Fruit fly (Drosophila melanogaster) Kc167 (cell line): ENCODE measurements around the gene CG42780.

Experiments used
- Sin3A ChIP-seq: fragments of >200 bp; optimal IDR thresholded peaks from 2 replicates; lab custom pipeline; 2018; ENCODE audit warnings: missing external identifiers
- insv ChIP-seq: fragments of >200 bp; optimal IDR thresholded peaks from 3 replicates; lab custom pipeline; 2018; ENCODE audit warnings: missing external identifiers
- psq ChIP-seq: fragments of >200 bp; optimal IDR thresholded peaks from 2 replicates; lab custom pipeline; 2017; ENCODE audit warnings: missing external identifiers

DNA sequence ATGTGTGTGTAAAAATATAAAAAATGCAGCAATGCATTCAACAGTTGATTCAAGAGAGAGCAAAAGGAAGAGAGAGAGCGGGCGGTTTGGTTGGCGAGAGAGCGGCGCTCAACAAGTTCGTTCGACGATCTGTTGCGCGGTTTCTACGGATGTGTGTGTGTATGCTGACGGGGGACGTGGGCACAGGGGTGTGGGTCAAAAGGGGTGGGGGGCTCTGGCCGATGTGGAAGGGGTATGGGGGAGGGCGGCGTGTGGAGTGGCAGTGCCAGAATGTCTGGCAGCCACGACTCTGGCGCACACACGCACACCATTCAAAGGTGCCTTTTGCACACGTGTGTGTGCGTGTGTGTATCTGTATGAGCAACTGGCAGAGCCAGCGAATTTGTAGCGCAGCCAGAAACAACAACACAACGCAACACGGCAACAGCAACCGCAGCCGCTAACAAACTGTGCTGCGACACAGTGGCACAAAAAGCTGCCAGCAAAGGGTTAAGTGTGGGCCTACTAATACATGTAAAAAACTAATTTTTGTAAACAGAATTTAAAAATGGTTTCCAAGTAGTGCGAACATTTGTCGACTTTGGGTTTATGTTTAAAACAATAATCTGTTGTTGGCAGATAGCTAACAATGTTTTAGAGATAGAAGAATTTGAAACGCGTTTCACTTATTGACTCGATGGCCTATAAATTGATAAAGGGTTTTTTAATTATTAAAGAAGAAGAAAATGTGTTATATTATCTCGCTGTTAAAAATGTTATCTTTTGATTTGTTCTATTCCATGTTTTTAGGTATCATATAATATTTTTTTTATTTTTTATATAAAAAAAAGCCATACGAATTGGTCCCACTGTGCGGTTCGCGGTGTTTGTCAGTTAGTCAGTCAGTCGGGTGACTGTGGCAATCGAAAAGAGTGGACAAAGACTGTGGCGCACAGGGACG lies 25.2 kb downstream of the CG42780 start:
- TF ChIP-seq psq (lab: Kevin White, UChicago) (no peak), Sin3A (lab: Kevin White, UChicago) (no peak), insv (lab: Kevin White, UChicago) (no peak)
